Worm (Caenorhabditis elegans) whole organism, young adult: Measurements from ENCODE around the gene cpz-2.

Experiments
- let-607 ChIP-seq, 2 experiments: fragments of 200-800 bp in 1 of 2; sonication (Bioruptor generic) in 1 of 2; sonication (generic microtip) in 1 of 2; optimal IDR thresholded peaks; 2 replicates each; lab custom pipeline; 2016 to 2018; ENCODE audit warnings: mild to moderate bottlenecking in 2 of 2, missing compliant biosample characterization in 2 of 2, missing genetic modification characterization in 2 of 2, moderate library complexity in 2 of 2, missing genotype in 1 of 2
- snpc-1.1 ChIP-seq: sonication (generic microtip); optimal IDR thresholded peaks from 2 replicates; lab custom pipeline; 2017; ENCODE audit warnings: missing genetic modification characterization, mild to moderate bottlenecking, missing compliant biosample characterization, antibody characterized with exemption, moderate library complexity, missing genotype, missing genetic modification reagents; ENCODE audit not compliant: insufficient read depth

DNA sequence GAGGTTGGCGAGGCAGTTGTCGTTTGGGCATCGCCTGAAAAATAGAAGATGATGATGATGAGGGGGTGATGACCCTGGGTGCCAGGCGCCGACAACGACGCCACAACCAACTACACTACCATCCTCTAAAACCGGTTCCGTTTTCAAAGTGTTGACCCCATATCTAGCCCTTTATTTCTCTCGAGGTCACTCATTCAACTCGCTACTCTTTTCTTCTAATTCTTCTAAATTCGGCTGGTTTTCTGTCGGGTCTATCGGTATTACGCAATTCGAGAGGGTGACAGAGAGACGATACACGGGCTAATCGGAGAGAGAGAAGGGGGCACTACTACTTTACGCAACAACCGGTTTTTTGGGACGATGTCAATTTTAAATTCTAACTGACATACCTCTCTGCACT, 9.7 kb upstream of the cpz-2 start:
- no peak for TF ChIP-seq let-607 (tag; optimal IDR thresholded peaks at IDR 0.05; lab: Kevin White, UChicago)
- TF ChIP-seq snpc-1.1 (tag; lab: Kevin White, UChicago), result no peak
